Worm (Caenorhabditis elegans): Measurements from ENCODE around the gene Y42H9AR.2.

- TF ChIP-seq ama-1 (optimal IDR thresholded peaks at IDR 0.05) (no peak), nhr-11 (tag; optimal IDR thresholded peaks at IDR 0.05) (no peak), nhr-25 (tag; optimal IDR thresholded peaks at IDR 0.05) (no peak), elt-1 (tag; optimal IDR thresholded peaks at IDR 0.05) (no peak), nhr-77 (tag; optimal IDR thresholded peaks at IDR 0.05) (no peak), egl-27 (tag; optimal IDR thresholded peaks at IDR 0.05) (no peak), blmp-1 (tag; optimal IDR thresholded peaks at IDR 0.05; ENCODE audit: insufficient read depth) (no peak), lsy-2 (tag; optimal IDR thresholded peaks at IDR 0.05) (no peak), unc-62 (GFP tag; optimal IDR thresholded peaks at IDR 0.05) (no peak)
Measured at ce11 chrIV:8068280-8068679, 31.4 kb upstream of the Y42H9AR.2 start.

Data from whole organism, L2 larva.